Fruit fly (Drosophila melanogaster) whole organism, embryonic: ENCODE measurements around the gene faf.

Source experiments
- CG17385 ChIP-seq: fragments of 200-800 bp; sonication (Bioruptor generic); optimal IDR thresholded peaks from 3 replicates; lab custom pipeline; 2018; ENCODE audit warnings: missing biosample characterization, mild to moderate bottlenecking, missing genetic modification characterization
- CG17568 ChIP-seq: fragments of 200-800 bp; sonication (Bioruptor generic); optimal IDR thresholded peaks from 2 replicates; lab custom pipeline; 2018; ENCODE audit warnings: missing biosample characterization, mild to moderate bottlenecking, missing genetic modification characterization, moderate library complexity
- CG31388 ChIP-seq: fragments of 200-800 bp; sonication (Bioruptor generic); optimal IDR thresholded peaks from 2 replicates; lab custom pipeline; 2016; ENCODE audit warnings: missing biosample characterization, missing genetic modification characterization
- CG31441 ChIP-seq: fragments of 200-800 bp; sonication (Bioruptor generic); IDR thresholded peaks from 2 replicates; pipeline ENCODE4 v1.3.6; 2022; ENCODE audit warnings: missing biosample characterization, missing genetic modification characterization
- CG6254 ChIP-seq: fragments of 200-800 bp; sonication (Bioruptor generic); optimal IDR thresholded peaks from 3 replicates; lab custom pipeline; 2017; ENCODE audit warnings: mild to moderate bottlenecking, missing biosample characterization, missing genetic modification reagents, missing genetic modification characterization
- CG9609 ChIP-seq: fragments of 200-800 bp; sonication (Bioruptor generic); optimal IDR thresholded peaks from 3 replicates; lab custom pipeline; 2016; ENCODE audit warnings: missing biosample characterization, missing genetic modification characterization
- CTCF ChIP-seq: fragments of 200-800 bp; sonication (Bioruptor generic); optimal IDR thresholded peaks from 2 replicates; lab custom pipeline; 2017; ENCODE audit warnings: missing biosample characterization, mild to moderate bottlenecking, missing genetic modification characterization, moderate library complexity
- Kr ChIP-seq: fragments of 200-800 bp; sonication (Bioruptor generic); optimal IDR thresholded peaks from 2 replicates; lab custom pipeline; 2017; ENCODE audit warnings: missing biosample characterization, mild to moderate bottlenecking, missing genetic modification characterization
- ab ChIP-seq: fragments of 200-800 bp; sonication (Bioruptor generic); optimal IDR thresholded peaks from 2 replicates; lab custom pipeline; 2016; ENCODE audit warnings: missing biosample characterization, missing genetic modification characterization
- fd102C ChIP-seq: fragments of 200-800 bp; sonication (Bioruptor generic); optimal IDR thresholded peaks from 2 replicates; lab custom pipeline; 2018; ENCODE audit warnings: missing biosample characterization, mild to moderate bottlenecking, missing genetic modification characterization, moderate library complexity
- pzg ChIP-seq: fragments of 200-800 bp; sonication (Bioruptor generic); optimal IDR thresholded peaks from 3 replicates; lab custom pipeline; 2018; ENCODE audit warnings: missing biosample characterization, mild to moderate bottlenecking, missing genetic modification characterization, moderate library complexity

dm6 chr3R:31743279-31743678 is 33.5 kb upstream of the faf start, which contains the start of gene Tbca:
- TF ChIP-seq ab, result no peak
- no peak for TF ChIP-seq CG31441
- no peak for TF ChIP-seq CG17385 (GFP tag; lab: Kevin White, UChicago)
- no peak for TF ChIP-seq CG9609
- TF ChIP-seq CG17568 (GFP tag; lab: Kevin White, UChicago), result no peak
- TF ChIP-seq fd102C (GFP tag; lab: Kevin White, UChicago), result no peak
- TF ChIP-seq CTCF, result peak; percentile 59
- no peak for TF ChIP-seq Kr
- TF ChIP-seq CG6254 (GFP tag; lab: Kevin White, UChicago), result no peak
- peak; percentile 79 for TF ChIP-seq pzg (GFP tag; lab: Kevin White, UChicago)
- TF ChIP-seq CG31388 (GFP tag; lab: Kevin White, UChicago), result no peak
